Fruit fly (Drosophila melanogaster): ENCODE measurements around the gene trc.

dm6 chr3L:19867238-19867637 lies 33.1 kb upstream of the trc start:
- TF ChIP-seq Myc (optimal IDR thresholded peaks at IDR 0.05) (no peak), rgr (GFP tag; optimal IDR thresholded peaks at IDR 0.05) (no peak), Dif (GFP tag; optimal IDR thresholded peaks at IDR 0.05; ENCODE audit: partially characterized antibody) (no peak), sv (GFP tag; optimal IDR thresholded peaks at IDR 0.05) (no peak)
